Fruit fly (Drosophila melanogaster) whole organism, embryonic: ENCODE data around the gene CG14947.

Experiments used
- ATbp ChIP-seq: fragments of 200-800 bp; sonication (Bioruptor generic); optimal IDR thresholded peaks from 2 replicates; lab custom pipeline; 2017; ENCODE audit warnings: missing biosample characterization, mild to moderate bottlenecking, missing genetic modification characterization, missing genetic modification reagents
- Asciz ChIP-seq: fragments of 200-800 bp; sonication (Bioruptor generic); optimal IDR thresholded peaks from 2 replicates; lab custom pipeline; 2017; ENCODE audit warnings: missing biosample characterization, mild to moderate bottlenecking, missing genetic modification characterization, missing genetic modification reagents
- Blimp-1 ChIP-seq: fragments of 200-800 bp; sonication (Bioruptor generic); optimal IDR thresholded peaks from 3 replicates; lab custom pipeline; 2018; ENCODE audit warnings: missing biosample characterization, missing genetic modification characterization, mild to moderate bottlenecking, moderate library complexity, missing genetic modification reagents
- CG10431 ChIP-seq: fragments of 200-800 bp; sonication (Bioruptor generic); optimal IDR thresholded peaks from 3 replicates; lab custom pipeline; 2018; ENCODE audit warnings: missing biosample characterization, mild to moderate bottlenecking, missing genetic modification characterization
- CG11398 ChIP-seq: fragments of 200-800 bp; sonication (Bioruptor generic); optimal IDR thresholded peaks from 2 replicates; lab custom pipeline; 2016; ENCODE audit warnings: missing biosample characterization, missing genetic modification characterization
- CG11560 ChIP-seq: fragments of 200-800 bp; sonication (Bioruptor generic); IDR thresholded peaks from 3 replicates; pipeline ENCODE4 v1.3.6; 2022; ENCODE audit warnings: missing biosample characterization, missing genetic modification characterization
- CG12071 ChIP-seq: fragments of 200-800 bp; sonication (Bioruptor generic); optimal IDR thresholded peaks from 3 replicates; lab custom pipeline; 2018; ENCODE audit warnings: missing biosample characterization, mild to moderate bottlenecking, missing genetic modification characterization
- CG12744 ChIP-seq: fragments of 200-800 bp; sonication (Bioruptor generic); optimal IDR thresholded peaks from 2 replicates; lab custom pipeline; 2016; ENCODE audit warnings: missing biosample characterization, missing genetic modification characterization
- CG13775 ChIP-seq: fragments of 200-800 bp; sonication (Bioruptor generic); optimal IDR thresholded peaks from 3 replicates; lab custom pipeline; 2017; ENCODE audit warnings: missing biosample characterization, mild to moderate bottlenecking, missing genetic modification characterization
- CG17361 ChIP-seq: fragments of 200-800 bp; sonication (Bioruptor generic); IDR thresholded peaks from 3 replicates; pipeline ENCODE4 v1.3.6; 2022; ENCODE audit warnings: missing biosample characterization, missing genetic modification characterization
- CG17385 ChIP-seq: fragments of 200-800 bp; sonication (Bioruptor generic); optimal IDR thresholded peaks from 3 replicates; lab custom pipeline; 2018; ENCODE audit warnings: missing biosample characterization, mild to moderate bottlenecking, missing genetic modification characterization
- CG2129 ChIP-seq: fragments of 200-800 bp; sonication (Bioruptor generic); IDR thresholded peaks from 2 replicates; pipeline ENCODE4 v1.3.6; 2022; ENCODE audit warnings: missing biosample characterization, missing genetic modification characterization; ENCODE audit not compliant: partially characterized antibody
- CG2889 ChIP-seq: fragments of 200-800 bp; sonication (Bioruptor generic); IDR thresholded peaks from 3 replicates; pipeline ENCODE4 v1.3.6; 2022; ENCODE audit warnings: missing biosample characterization, missing genetic modification characterization
- CG31441 ChIP-seq: fragments of 200-800 bp; sonication (Bioruptor generic); IDR thresholded peaks from 2 replicates; pipeline ENCODE4 v1.3.6; 2022; ENCODE audit warnings: missing biosample characterization, missing genetic modification characterization
- CG33557 ChIP-seq: fragments of 200-800 bp; sonication (Bioruptor generic); optimal IDR thresholded peaks from 2 replicates; lab custom pipeline; 2019; ENCODE audit warnings: missing biosample characterization, mild to moderate bottlenecking, missing genetic modification characterization, moderate library complexity
- CG4360 ChIP-seq: fragments of 200-800 bp; sonication (Bioruptor generic); IDR thresholded peaks from 2 replicates; pipeline ENCODE4 v1.3.6; 2022; ENCODE audit warnings: missing biosample characterization, missing genetic modification characterization
- CG4617 ChIP-seq: fragments of 200-800 bp; sonication (Bioruptor generic); optimal IDR thresholded peaks from 3 replicates; lab custom pipeline; 2016; ENCODE audit warnings: missing biosample characterization, missing genetic modification characterization, borderline replicate concordance
- CG7357 ChIP-seq: fragments of 200-800 bp; sonication (Bioruptor generic); IDR thresholded peaks from 3 replicates; pipeline ENCODE4 v1.3.6; 2022; ENCODE audit warnings: missing biosample characterization, missing genetic modification characterization
- CG7745 ChIP-seq: fragments of 200-800 bp; sonication (Bioruptor generic); optimal IDR thresholded peaks from 2 replicates; lab custom pipeline; 2018; ENCODE audit warnings: missing biosample characterization, mild to moderate bottlenecking, missing genetic modification characterization, moderate library complexity
- CG9817 ChIP-seq: fragments of 200-800 bp; sonication (Bioruptor generic); optimal IDR thresholded peaks from 2 replicates; lab custom pipeline; 2018; ENCODE audit warnings: missing biosample characterization, mild to moderate bottlenecking, missing genetic modification characterization, moderate library complexity
- D19A ChIP-seq: fragments of 200-800 bp; optimal IDR thresholded peaks from 3 replicates; lab custom pipeline; 2019; ENCODE audit warnings: missing biosample characterization, mild to moderate bottlenecking, missing genetic modification characterization, moderate library complexity
- Deaf1 ChIP-seq: fragments of 200-800 bp; optimal IDR thresholded peaks from 3 replicates; lab custom pipeline; 2019; ENCODE audit warnings: missing biosample characterization, mild to moderate bottlenecking, missing genetic modification characterization, moderate library complexity
- Elba2 ChIP-seq: fragments of 200-800 bp; sonication (Bioruptor generic); optimal IDR thresholded peaks from 3 replicates; lab custom pipeline; 2016; ENCODE audit warnings: missing biosample characterization, missing genetic modification characterization
- Fer3 ChIP-seq: fragments of 200-800 bp; sonication (Bioruptor generic); optimal IDR thresholded peaks from 2 replicates; lab custom pipeline; 2018; ENCODE audit warnings: missing biosample characterization, mild to moderate bottlenecking, missing genetic modification characterization, moderate library complexity
- MESR4 ChIP-seq: fragments of 200-800 bp; sonication (Bioruptor generic); optimal IDR thresholded peaks from 2 replicates; lab custom pipeline; 2018; ENCODE audit warnings: missing biosample characterization, mild to moderate bottlenecking, missing genetic modification characterization, moderate library complexity
- Med ChIP-seq: fragments of 200-800 bp; sonication (Bioruptor generic); peaks from one replicate; lab custom pipeline; 2016; ENCODE audit warnings: missing biosample characterization, missing genetic modification characterization, mild to moderate bottlenecking, inconsistent platforms, moderate library complexity
- NK7.1 ChIP-seq: fragments of 200-800 bp; sonication (Bioruptor generic); optimal IDR thresholded peaks from 3 replicates; lab custom pipeline; 2016; ENCODE audit warnings: missing biosample characterization, missing genetic modification characterization
- Nf-YA ChIP-seq: fragments of 200-800 bp; sonication (Bioruptor generic); IDR thresholded peaks from 2 replicates; pipeline ENCODE4 v1.3.6; 2022; ENCODE audit warnings: missing biosample characterization, missing genetic modification characterization
- Ptx1 ChIP-seq: fragments of 200-800 bp; sonication (Bioruptor generic); IDR thresholded peaks from 2 replicates; pipeline ENCODE4 v1.3.6; 2022; ENCODE audit warnings: missing biosample characterization, missing genetic modification characterization
- Sox102F ChIP-seq: fragments of 200-800 bp; sonication (Bioruptor generic); optimal IDR thresholded peaks from 2 replicates; lab custom pipeline; 2018; ENCODE audit warnings: missing biosample characterization, mild to moderate bottlenecking, missing genetic modification characterization, moderate library complexity
- ab ChIP-seq: fragments of 200-800 bp; sonication (Bioruptor generic); optimal IDR thresholded peaks from 2 replicates; lab custom pipeline; 2016; ENCODE audit warnings: missing biosample characterization, missing genetic modification characterization
- ap ChIP-seq: fragments of 200-800 bp; sonication (Bioruptor generic); IDR thresholded peaks from 2 replicates; pipeline ENCODE4 v1.3.6; 2022; ENCODE audit warnings: missing biosample characterization, missing genetic modification characterization
- btn ChIP-seq: fragments of 200-800 bp; sonication (Bioruptor generic); optimal IDR thresholded peaks from 2 replicates; lab custom pipeline; 2016; ENCODE audit warnings: missing biosample characterization, missing genetic modification characterization
- ci ChIP-seq: fragments of 200-800 bp; sonication (Bioruptor generic); IDR thresholded peaks from 3 replicates; pipeline ENCODE4 v1.3.6; 2022; ENCODE audit warnings: missing biosample characterization, missing genetic modification characterization
- crc ChIP-seq: fragments of 200-800 bp; sonication (Bioruptor generic); optimal IDR thresholded peaks from 2 replicates; lab custom pipeline; 2016; ENCODE audit warnings: missing biosample characterization, missing genetic modification characterization
- danr ChIP-seq: fragments of 200-800 bp; sonication (Bioruptor generic); IDR thresholded peaks from 2 replicates; pipeline ENCODE4 v1.3.6; 2022; ENCODE audit warnings: missing biosample characterization, missing genetic modification characterization
- fd96Cb ChIP-seq: fragments of 200-800 bp; sonication (Bioruptor generic); optimal IDR thresholded peaks from 2 replicates; lab custom pipeline; 2018; ENCODE audit warnings: missing biosample characterization, mild to moderate bottlenecking, missing genetic modification characterization, moderate library complexity
- gem ChIP-seq: fragments of 200-800 bp; sonication (Bioruptor generic); optimal IDR thresholded peaks from 2 replicates; lab custom pipeline; 2019; ENCODE audit warnings: missing biosample characterization, mild to moderate bottlenecking, missing genetic modification characterization, moderate library complexity
- gsb-n ChIP-seq: fragments of 200-800 bp; sonication (Bioruptor generic); optimal IDR thresholded peaks from 3 replicates; lab custom pipeline; 2018; ENCODE audit warnings: missing biosample characterization, mild to moderate bottlenecking, missing genetic modification characterization
- ind ChIP-seq: fragments of 200-800 bp; sonication (Bioruptor generic); optimal IDR thresholded peaks from 3 replicates; lab custom pipeline; 2016; ENCODE audit warnings: missing biosample characterization, missing genetic modification characterization
- lov ChIP-seq, 2 experiments: fragments of 200-800 bp in 1 of 2; fragments of >200 bp in 1 of 2; sonication (Bioruptor generic) in 1 of 2; IDR thresholded peaks in 1 of 2; optimal IDR thresholded peaks in 1 of 2; 2 replicates in 1 of 2; 3 replicates in 1 of 2; pipeline versions ENCODE4 v1.3.6 to Lab custom; 2017 to 2022; ENCODE audit warnings: missing biosample characterization in 1 of 2, missing genetic modification characterization in 1 of 2
- nerfin-1 ChIP-seq: fragments of 200-800 bp; sonication (Bioruptor generic); optimal IDR thresholded peaks from 3 replicates; lab custom pipeline; 2019; ENCODE audit warnings: missing biosample characterization, mild to moderate bottlenecking, missing genetic modification characterization, moderate library complexity
- nom ChIP-seq: fragments of 200-800 bp; sonication (Bioruptor generic); optimal IDR thresholded peaks from 2 replicates; lab custom pipeline; 2017; ENCODE audit warnings: missing biosample characterization, missing genetic modification characterization, mild to moderate bottlenecking, moderate library complexity, missing genetic modification reagents
- phol ChIP-seq: fragments of 200-800 bp; sonication (Bioruptor generic); optimal IDR thresholded peaks from 3 replicates; lab custom pipeline; 2018; ENCODE audit warnings: missing biosample characterization, mild to moderate bottlenecking, missing genetic modification characterization, moderate library complexity
- sens ChIP-seq: fragments of 200-800 bp; sonication (Bioruptor generic); peaks from one replicate; lab custom pipeline; 2016; ENCODE audit warnings: missing biosample characterization, missing genetic modification characterization
- sima ChIP-seq: fragments of 200-800 bp; sonication (Bioruptor generic); optimal IDR thresholded peaks from 2 replicates; lab custom pipeline; 2016; ENCODE audit warnings: missing biosample characterization, missing genetic modification characterization
- stwl ChIP-seq: fragments of 200-800 bp; sonication (Bioruptor generic); optimal IDR thresholded peaks from 3 replicates; lab custom pipeline; 2018; ENCODE audit warnings: missing biosample characterization, mild to moderate bottlenecking, missing genetic modification characterization, moderate library complexity
- trem ChIP-seq: fragments of 200-800 bp; optimal IDR thresholded peaks from 3 replicates; lab custom pipeline; 2019; ENCODE audit warnings: missing biosample characterization, mild to moderate bottlenecking, missing genetic modification characterization, moderate library complexity
- ttk ChIP-seq: fragments of 200-800 bp; sonication (Bioruptor generic); IDR thresholded peaks from 2 replicates; pipeline ENCODE4 v2.1.2; 2022; ENCODE audit warnings: missing biosample characterization, missing genetic modification characterization
- usp ChIP-seq: fragments of >200 bp; optimal IDR thresholded peaks from 2 replicates; lab custom pipeline; 2017; ENCODE audit warnings: missing biosample characterization, missing genetic modification characterization
- zen ChIP-seq: fragments of 200-800 bp; sonication (Bioruptor generic); optimal IDR thresholded peaks from 3 replicates; lab custom pipeline; 2018; ENCODE audit warnings: missing biosample characterization, mild to moderate bottlenecking, missing genetic modification characterization, moderate library complexity

Gene CG14947

dm6 chr2L:12075850-12076249 is at the start of gene CG14947:
CG14947 (plus strand) TSS chr2L:12076100.
- TF ChIP-seq Fer3 (tag; lab: Kevin White, UChicago) (no peak), Sox102F (GFP tag; lab: Kevin White, UChicago) (peak; percentile 20), fd96Cb (tag; lab: Kevin White, UChicago) (no peak), CG11560 (tag; lab: Robert Waterston, UW) (no peak), CG13775 (GFP tag; lab: Kevin White, UChicago) (no peak), CG17385 (GFP tag; lab: Kevin White, UChicago) (peak; percentile 59), CG11398 (no peak), Nf-YA (GFP tag; lab: Robert Waterston, UW) (0 out of 2 replicates have a peak, but pooled peaks have one; percentile 25), sima (GFP tag; lab: Kevin White, UChicago) (no peak), CG2129 (GFP tag; lab: Robert Waterston, UW) (no peak), CG10431 (GFP tag; lab: Kevin White, UChicago) (peak; percentile 2), zen (peak; percentile 30), ind (GFP tag; lab: Kevin White, UChicago) (no peak), D19A (tag; lab: Kevin White, UChicago) (peak; percentile 88), CG31441 (GFP tag; lab: Robert Waterston, UW) (no peak), CG9817 (tag; lab: Kevin White, UChicago) (no peak), ap (GFP tag; lab: Robert Waterston, UW) (peak; percentile 27; the same call in 1 of the 2 replicates), CG12071 (no peak), usp (GFP tag; lab: Kevin White, UChicago) (no peak), stwl (peak; percentile 17), Ptx1 (GFP tag; lab: Robert Waterston, UW) (0 out of 2 replicates have a peak, but pooled peaks have one; percentile 18), Med (GFP tag; lab: Kevin White, UChicago) (peak; percentile 72), trem (tag; lab: Kevin White, UChicago) (no peak), CG12744 (no peak), CG7357 (no peak), ab (no peak), gsb-n (peak; percentile 27), NK7.1 (GFP tag; lab: Kevin White, UChicago) (no peak), crc (no peak), sens (GFP tag; lab: Kevin White, UChicago) (peak; percentile 75), CG17361 (GFP tag; lab: Robert Waterston, UW) (no peak), Blimp-1 (peak; percentile 42), ttk (GFP tag; lab: Robert Waterston, UW) (no peak), CG4617 (no peak), ATbp (GFP tag; lab: Kevin White, UChicago) (peak; percentile 12), Deaf1 (tag; lab: Kevin White, UChicago) (no peak), MESR4 (no peak), gem (tag; lab: Kevin White, UChicago) (peak; percentile 27), CG2889 (GFP tag; lab: Robert Waterston, UW) (no peak), danr (GFP tag; lab: Robert Waterston, UW) (no peak), Elba2 (GFP tag; lab: Kevin White, UChicago) (peak; percentile 57), nom (GFP tag; lab: Kevin White, UChicago) (peak; percentile 38), CG4360 (no peak), ci (GFP tag; lab: Robert Waterston, UW) (peak; percentile 72), CG7745 (tag; lab: Kevin White, UChicago) (no peak), lov (optimal IDR thresholded peaks at IDR 0.05; lab: Kevin White, UChicago) (no peak), lov (GFP tag; IDR thresholded peaks at IDR 0.05; lab: Robert Waterston, UW) (0 out of 3 replicates have a peak, but pooled peaks have one; percentile 63), CG33557 (GFP tag; lab: Kevin White, UChicago) (peak; percentile 10), btn (GFP tag; lab: Kevin White, UChicago) (no peak), phol (tag; lab: Kevin White, UChicago) (peak; percentile 9), nerfin-1 (tag; lab: Kevin White, UChicago) (peak; percentile 17), Asciz (GFP tag; lab: Kevin White, UChicago) (no peak)
